Worm (Caenorhabditis elegans) whole organism, L4/young adult: Measurements from ENCODE around the gene Y48A6B.9.

Experiments used
- dao-5 ChIP-seq: sonication (generic microtip); optimal IDR thresholded peaks from 2 replicates; lab custom pipeline; 2016; ENCODE audit warnings: missing genotype, missing genetic modification characterization, moderate library complexity, missing compliant biosample characterization
- him-1 ChIP-seq: sonication (generic microtip); optimal IDR thresholded peaks from 2 replicates; lab custom pipeline; 2016; ENCODE audit warnings: missing genotype, missing genetic modification reagents, missing genetic modification characterization, missing compliant biosample characterization

DNA sequence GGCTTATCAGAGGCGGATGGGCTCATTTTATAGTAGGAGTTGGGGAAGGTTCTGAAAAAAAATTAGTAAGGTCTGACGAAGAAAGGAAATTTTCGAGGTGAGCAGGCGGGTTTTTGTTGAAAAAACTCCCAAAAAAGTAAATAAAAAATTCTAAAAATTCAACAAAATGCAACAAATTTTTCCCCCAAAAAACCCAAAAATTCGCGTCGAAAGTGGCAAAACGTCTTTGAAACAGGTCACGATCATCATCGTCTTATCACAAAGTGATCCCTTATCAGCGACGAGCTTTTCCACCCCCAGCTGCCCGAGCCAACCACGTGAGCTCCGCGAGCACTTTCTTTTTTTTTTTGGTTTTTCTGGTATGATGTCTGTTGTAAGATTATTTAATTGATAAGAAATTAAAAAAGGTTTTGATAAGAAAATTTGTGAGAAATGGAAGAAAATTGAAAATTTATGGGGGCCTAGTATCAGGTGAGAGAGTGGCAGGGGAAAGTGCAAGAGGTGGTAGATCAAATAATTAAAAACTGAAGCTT is 6.4 kb upstream of the Y48A6B.9 start, which contains the start of gene Y48A6B.7:
- TF ChIP-seq dao-5 (no peak), him-1 (tag; lab: Kevin White, UChicago) (no peak)
